Worm (Caenorhabditis elegans) whole organism, L1 larva: ENCODE results near the gene sre-45.
A peak's percentile ranks its signal among the peaks of the same experiment; 100 is the strongest.

Experiments used
- C04F5.9 ChIP-seq: sonication (generic microtip); optimal IDR thresholded peaks from 2 replicates; lab custom pipeline; 2016; ENCODE audit warnings: missing genetic modification characterization, missing compliant biosample characterization
- C16A3.4 ChIP-seq: fragments of 150-350 bp; optimal IDR thresholded peaks from 2 replicates; lab custom pipeline; 2014; ENCODE audit warnings: missing biosample characterization, missing genetic modification characterization
- F16B12.6 ChIP-seq: fragments of 150-350 bp; optimal IDR thresholded peaks from 2 replicates; lab custom pipeline; 2014; ENCODE audit warnings: missing biosample characterization, missing genetic modification characterization
- Y116A8C.19 ChIP-seq: sonication (generic microtip); optimal IDR thresholded peaks from 2 replicates; lab custom pipeline; 2016; ENCODE audit warnings: missing compliant biosample characterization, missing genetic modification characterization, borderline replicate concordance
- aly-2 ChIP-seq: fragments of 150-350 bp; optimal IDR thresholded peaks from 2 replicates; lab custom pipeline; 2014; ENCODE audit warnings: missing biosample characterization, missing genetic modification characterization
- ama-1 ChIP-seq: fragments of 150-350 bp; optimal IDR thresholded peaks from 2 replicates; lab custom pipeline; 2014
- blmp-1 ChIP-seq: fragments of 150-350 bp; optimal IDR thresholded peaks from 2 replicates; lab custom pipeline; 2014; ENCODE audit warnings: missing biosample characterization, missing genetic modification characterization
- ceh-88 ChIP-seq: fragments of 200-800 bp; sonication (Bioruptor generic); IDR thresholded peaks from 2 replicates; pipeline ENCODE4 v1.3.6; 2022; ENCODE audit warnings: missing genetic modification characterization, missing compliant biosample characterization
- ceh-90 ChIP-seq: sonication (generic microtip); optimal IDR thresholded peaks from 2 replicates; lab custom pipeline; 2016; ENCODE audit warnings: missing genetic modification characterization, missing compliant biosample characterization
- ces-1 ChIP-seq: fragments of 150-350 bp; optimal IDR thresholded peaks from 2 replicates; lab custom pipeline; 2014; ENCODE audit warnings: missing biosample characterization, missing genetic modification reagents, missing genetic modification characterization
- dsc-1 ChIP-seq: sonication (generic microtip); optimal IDR thresholded peaks from 2 replicates; lab custom pipeline; 2016; ENCODE audit warnings: mild to moderate bottlenecking, missing genetic modification characterization, missing compliant biosample characterization
- efl-1 ChIP-seq, 4 experiments: fragments of 150-350 bp; optimal IDR thresholded peaks in 3 of 4; peaks in 1 of 4; 1 replicate in 1 of 4; 2 replicates in 3 of 4; lab custom pipeline; 2014; ENCODE audit warnings: missing biosample characterization in 2 of 4, missing genetic modification characterization in 2 of 4, missing genetic modification reagents in 2 of 4
- efl-3 ChIP-seq: fragments of 200-800 bp; sonication (Bioruptor generic); optimal IDR thresholded peaks from 2 replicates; lab custom pipeline; 2018; ENCODE audit warnings: mild to moderate bottlenecking, missing genetic modification characterization, missing compliant biosample characterization
- egl-13 ChIP-seq: sonication (generic microtip); optimal IDR thresholded peaks from 2 replicates; lab custom pipeline; 2016; ENCODE audit warnings: missing genotype, missing genetic modification reagents, missing genetic modification characterization, missing compliant biosample characterization
- egl-27 ChIP-seq, 2 experiments: fragments of 150-350 bp in 1 of 2; sonication (generic microtip); optimal IDR thresholded peaks; 3 replicates each; lab custom pipeline; 2017 to 2018; ENCODE audit warnings: missing biosample characterization in 2 of 2, missing genetic modification characterization in 2 of 2, missing genetic modification reagents in 2 of 2
- elt-2 ChIP-seq: sonication (generic microtip); optimal IDR thresholded peaks from 2 replicates; lab custom pipeline; 2016; ENCODE audit warnings: missing genetic modification characterization, mild to moderate bottlenecking, inconsistent platforms, missing compliant biosample characterization, missing genetic modification reagents
- elt-3 ChIP-seq, 6 experiments: fragments of 150-350 bp in 1 of 6; sonication (generic microtip); optimal IDR thresholded peaks; 2 replicates each; lab custom pipeline; 2017 to 2018; ENCODE audit warnings: missing biosample characterization in 6 of 6, missing genetic modification characterization in 6 of 6, inconsistent platforms in 1 of 6
- fkh-10 ChIP-seq: sonication (generic microtip); optimal IDR thresholded peaks from 2 replicates; lab custom pipeline; 2017; ENCODE audit warnings: missing biosample characterization, missing genetic modification reagents, missing genetic modification characterization
- fkh-8 ChIP-seq: sonication (generic microtip); optimal IDR thresholded peaks from 2 replicates; lab custom pipeline; 2016; ENCODE audit warnings: mild to moderate bottlenecking, missing genetic modification characterization, missing compliant biosample characterization
- hlh-4 ChIP-seq: sonication (generic microtip); optimal IDR thresholded peaks from 2 replicates; lab custom pipeline; 2016; ENCODE audit warnings: mild to moderate bottlenecking, missing genetic modification characterization, missing compliant biosample characterization
- hpl-2 ChIP-seq: fragments of 150-350 bp; optimal IDR thresholded peaks from 2 replicates; lab custom pipeline; 2014; ENCODE audit warnings: missing biosample characterization, missing genetic modification reagents, missing genetic modification characterization
- jun-1 ChIP-seq: fragments of 150-350 bp; optimal IDR thresholded peaks from 2 replicates; lab custom pipeline; 2014; ENCODE audit warnings: missing biosample characterization, missing genetic modification reagents, missing genetic modification characterization
- lin-14 ChIP-seq: fragments of 200-800 bp; sonication (Bioruptor generic); optimal IDR thresholded peaks from 2 replicates; lab custom pipeline; 2018; ENCODE audit warnings: mild to moderate bottlenecking, missing genetic modification characterization, moderate library complexity, missing compliant biosample characterization
- lin-15B ChIP-seq: fragments of 150-350 bp; sonication (generic microtip); optimal IDR thresholded peaks from 3 replicates; lab custom pipeline; 2014; ENCODE audit warnings: missing biosample characterization, missing genetic modification characterization
- lin-35 ChIP-seq, 2 experiments: fragments of 150-350 bp; optimal IDR thresholded peaks; 2 replicates each; lab custom pipeline; 2014; ENCODE audit warnings: missing biosample characterization in 2 of 2, missing genetic modification characterization in 2 of 2, missing genetic modification reagents in 2 of 2
- lsy-2 ChIP-seq, 2 experiments: fragments of 150-350 bp; optimal IDR thresholded peaks; 2 replicates each; lab custom pipeline; 2014; ENCODE audit warnings: missing biosample characterization in 2 of 2, missing genetic modification characterization in 2 of 2
- nhr-12 ChIP-seq: sonication (generic microtip); optimal IDR thresholded peaks from 2 replicates; lab custom pipeline; 2017; ENCODE audit warnings: missing biosample characterization, missing genetic modification characterization
- nhr-19 ChIP-seq: fragments of 200-800 bp; sonication (Bioruptor generic); conservative IDR thresholded peaks from 2 replicates; pipeline ENCODE4 v1.3.6; 2022; ENCODE audit warnings: missing genetic modification characterization, missing compliant biosample characterization
- nhr-20 ChIP-seq: sonication (generic microtip); optimal IDR thresholded peaks from 2 replicates; lab custom pipeline; 2016; ENCODE audit warnings: mild to moderate bottlenecking, missing genetic modification characterization, missing compliant biosample characterization
- nhr-237 ChIP-seq: fragments of 150-350 bp; optimal IDR thresholded peaks from 2 replicates; lab custom pipeline; 2014; ENCODE audit warnings: missing biosample characterization, missing genetic modification characterization
- nhr-47 ChIP-seq: sonication (generic microtip); optimal IDR thresholded peaks from 2 replicates; lab custom pipeline; 2016; ENCODE audit warnings: mild to moderate bottlenecking, missing genetic modification characterization, moderate library complexity, missing compliant biosample characterization
- nhr-71 ChIP-seq: sonication (generic microtip); optimal IDR thresholded peaks from 2 replicates; lab custom pipeline; 2016; ENCODE audit warnings: mild to moderate bottlenecking, missing genetic modification characterization, moderate library complexity, missing compliant biosample characterization
- nhr-76 ChIP-seq: sonication (generic microtip); optimal IDR thresholded peaks from 2 replicates; lab custom pipeline; 2017; ENCODE audit warnings: missing biosample characterization, missing genetic modification characterization
- nhr-77 ChIP-seq: fragments of 150-350 bp; optimal IDR thresholded peaks from 2 replicates; lab custom pipeline; 2014; ENCODE audit warnings: missing biosample characterization, missing genetic modification characterization
- nhr-90 ChIP-seq: sonication (generic microtip); optimal IDR thresholded peaks from 2 replicates; lab custom pipeline; 2016; ENCODE audit warnings: mild to moderate bottlenecking, missing genetic modification characterization, missing compliant biosample characterization; ENCODE audit not compliant: poor library complexity
- pag-3 ChIP-seq: sonication (generic microtip); optimal IDR thresholded peaks from 2 replicates; lab custom pipeline; 2017; ENCODE audit warnings: missing genetic modification characterization, mild to moderate bottlenecking, missing compliant biosample characterization, antibody characterized with exemption, borderline replicate concordance; ENCODE audit not compliant: insufficient read depth
- rnt-1 ChIP-seq: sonication (generic microtip); optimal IDR thresholded peaks from 2 replicates; lab custom pipeline; 2016; ENCODE audit warnings: mild to moderate bottlenecking, missing genetic modification characterization, moderate library complexity, missing compliant biosample characterization
- snpc-4 ChIP-seq: fragments of 150-350 bp; optimal IDR thresholded peaks from 2 replicates; lab custom pipeline; 2014; ENCODE audit warnings: missing biosample characterization, missing genetic modification characterization
- swsn-7 ChIP-seq: sonication (generic microtip); optimal IDR thresholded peaks from 2 replicates; lab custom pipeline; 2016; ENCODE audit warnings: missing genetic modification characterization, missing compliant biosample characterization
- tbx-2 ChIP-seq: sonication (generic microtip); optimal IDR thresholded peaks from 2 replicates; lab custom pipeline; 2016; ENCODE audit warnings: missing genetic modification characterization, missing compliant biosample characterization
- unc-86 ChIP-seq: sonication (generic microtip); optimal IDR thresholded peaks from 2 replicates; lab custom pipeline; 2016; ENCODE audit warnings: missing genetic modification characterization, missing compliant biosample characterization
- xbp-1 ChIP-seq: sonication (generic microtip); optimal IDR thresholded peaks from 2 replicates; lab custom pipeline; 2016; ENCODE audit warnings: missing genetic modification characterization, missing compliant biosample characterization
- zag-1 ChIP-seq: fragments of 150-350 bp; optimal IDR thresholded peaks from 2 replicates; lab custom pipeline; 2014; ENCODE audit warnings: missing biosample characterization, missing genetic modification characterization
- zip-4 ChIP-seq: fragments of 200-800 bp; sonication (Bioruptor generic); optimal IDR thresholded peaks from 2 replicates; lab custom pipeline; 2018; ENCODE audit warnings: mild to moderate bottlenecking, missing genetic modification characterization, moderate library complexity, missing compliant biosample characterization
- ztf-11 ChIP-seq, 2 experiments: sonication (generic microtip); optimal IDR thresholded peaks; 2 replicates each; lab custom pipeline; 2016 to 2017; ENCODE audit warnings: missing genetic modification characterization in 2 of 2, missing biosample characterization in 1 of 2, missing compliant biosample characterization in 1 of 2

Gene sre-45

ce11 chrII:13495718-13496117 is 22.0 kb upstream of the sre-45 start, which contains the start of gene drr-1:
TSS of gene drr-1 (minus strand) at chrII:13495900.
- TF ChIP-seq lin-15B (tag; lab: Kevin White, UChicago) (no peak), egl-27 (tag; optimal IDR thresholded peaks at IDR 0.05; lab: Kevin White, UChicago) (no peak), ces-1 (GFP tag; lab: Kevin White, UChicago) (no peak), jun-1 (tag; lab: Kevin White, UChicago) (no peak), blmp-1 (tag; lab: Kevin White, UChicago) (no peak), xbp-1 (tag; lab: Kevin White, UChicago) (no peak), C04F5.9 (no peak), nhr-237 (tag; lab: Kevin White, UChicago) (no peak), elt-2 (tag; lab: Kevin White, UChicago) (peak; percentile 51), ztf-11 (tag; optimal IDR thresholded peaks at IDR 0.05; lab: Kevin White, UChicago) (no peak), lin-35 (GFP tag; optimal IDR thresholded peaks at IDR 0.05; lab: Kevin White, UChicago) (peak in 1 of 2 experiments; percentile 4), swsn-7 (no peak), hpl-2 (GFP tag; lab: Kevin White, UChicago) (no peak), elt-3 (tag; optimal IDR thresholded peaks at IDR 0.05; lab: Kevin White, UChicago) (no peak), F16B12.6 (tag; lab: Kevin White, UChicago) (no peak), zip-4 (GFP tag; lab: Kevin White, UChicago) (no peak), nhr-19 (no peak), nhr-77 (no peak)

- TF ChIP-seq lin-14 (GFP tag; lab: Kevin White, UChicago): peak; percentile 43
- TF ChIP-seq efl-1 (optimal IDR thresholded peaks at IDR 0.05; lab: Kevin White, UChicago): no peak
- no peak for TF ChIP-seq efl-1 (GFP tag; optimal IDR thresholded peaks at IDR 0.05 in 1 of 2; lab: Kevin White, UChicago)
- no peak for TF ChIP-seq dsc-1 (tag; lab: Kevin White, UChicago)
- TF ChIP-seq Y116A8C.19 (tag; lab: Kevin White, UChicago): no peak
- no peak for TF ChIP-seq nhr-47 (tag; lab: Kevin White, UChicago)
- TF ChIP-seq nhr-20 (tag; lab: Kevin White, UChicago): no peak
- no peak for TF ChIP-seq unc-86 (tag; lab: Kevin White, UChicago)
- no peak for TF ChIP-seq egl-27 (tag; optimal IDR thresholded peaks at IDR 0.05; lab: Kevin White, UChicago)
- no peak for TF ChIP-seq aly-2 (tag; lab: Kevin White, UChicago)
- TF ChIP-seq F16B12.6 (tag; lab: Kevin White, UChicago): no peak
- peak; percentile 66 for TF ChIP-seq rnt-1 (tag; lab: Kevin White, UChicago)
- TF ChIP-seq zag-1 (tag; lab: Kevin White, UChicago): no peak
- no peak for TF ChIP-seq nhr-71 (tag; lab: Kevin White, UChicago)
- TF ChIP-seq nhr-19: 0 out of 2 replicates have a peak, but pooled peaks have one; percentile 4
- TF ChIP-seq snpc-4 (tag; lab: Kevin White, UChicago): no peak
- no peak for TF ChIP-seq pag-3 (tag; lab: Kevin White, UChicago)
- TF ChIP-seq ceh-90 (tag; lab: Kevin White, UChicago): no peak
- TF ChIP-seq egl-13: no peak
- TF ChIP-seq C04F5.9: no peak
- TF ChIP-seq, all 84 proteins: peak for 3
Observed at ce11 chrII:13500582-13500981, 17.1 kb upstream of the sre-45 start.

- no peak for TF ChIP-seq nhr-76 (tag; lab: Kevin White, UChicago)
- no peak for TF ChIP-seq efl-3 (GFP tag; lab: Kevin White, UChicago)
- TF ChIP-seq nhr-12 (tag; lab: Kevin White, UChicago): no peak
- no peak for TF ChIP-seq hlh-4 (tag; lab: Kevin White, UChicago)
- TF ChIP-seq fkh-10 (GFP tag; lab: Kevin White, UChicago): no peak
- no peak for TF ChIP-seq nhr-90 (tag; lab: Kevin White, UChicago)
- TF ChIP-seq ama-1 (lab: Kevin White, UChicago): no peak
- no peak for TF ChIP-seq unc-86 (tag; lab: Kevin White, UChicago)
- no peak for TF ChIP-seq tbx-2 (tag; lab: Kevin White, UChicago)
- no peak for TF ChIP-seq C16A3.4 (tag; lab: Kevin White, UChicago)
- TF ChIP-seq ceh-88: no peak
- no peak for TF ChIP-seq C04F5.9
- no peak for TF ChIP-seq lin-15B (tag; lab: Kevin White, UChicago)
- TF ChIP-seq aly-2 (tag; lab: Kevin White, UChicago): no peak
- TF ChIP-seq fkh-8 (tag; lab: Kevin White, UChicago): no peak
- no peak for TF ChIP-seq lsy-2 (tag; optimal IDR thresholded peaks at IDR 0.05; lab: Kevin White, UChicago)
Observed at ce11 chrII:13501575-13501974, 16.1 kb upstream of the sre-45 start, which contains the start of gene F45H10.5. TSS of gene F45H10.5 (plus strand) at chrII:13501875.
